Fruit fly (Drosophila melanogaster): ENCODE data around the gene cad.

cad gene

dm6 chr2L:20805624-20806339 lies 35.3 kb downstream of the cad start (continued):
- TF ChIP-seq Sox102F (GFP tag; optimal IDR thresholded peaks at IDR 0.05) (peak; percentile 97), CG14860 (GFP tag; IDR thresholded peaks at IDR 0.05; ENCODE audit: partially characterized antibody) (peak; percentile 87), bab2 (GFP tag; optimal IDR thresholded peaks at IDR 0.05) (peak; percentile 86), CG13424 (tag; optimal IDR thresholded peaks at IDR 0.05) (peak; percentile 95), CG11560 (tag; IDR thresholded peaks at IDR 0.05) (peak; percentile 87), CG8924 (tag; optimal IDR thresholded peaks at IDR 0.05) (peak; percentile 98), eve (GFP tag; optimal IDR thresholded peaks at IDR 0.05) (peak in 1 of 2 experiments; percentile 96), PHDP (tag; optimal IDR thresholded peaks at IDR 0.05) (peak; percentile 97), Doc2 (GFP tag; IDR thresholded peaks at IDR 0.05) (peak; percentile 88), Gug (GFP tag; IDR thresholded peaks at IDR 0.05) (peak; percentile 92), YL-1 (GFP tag; optimal IDR thresholded peaks at IDR 0.05) (peak; percentile 62), CG2712 (tag; optimal IDR thresholded peaks at IDR 0.05) (peak; percentile 98), CG12219 (GFP tag; optimal IDR thresholded peaks at IDR 0.05) (peak; percentile 96), pho (GFP tag; optimal IDR thresholded peaks at IDR 0.05) (peak; percentile 86), fd64A (GFP tag; optimal IDR thresholded peaks at IDR 0.05) (peak; percentile 84), CG13123 (GFP tag; optimal IDR thresholded peaks at IDR 0.05) (peak; percentile 91), CoRest (tag; optimal IDR thresholded peaks at IDR 0.05) (peak; percentile 97), CG34422 (GFP tag; IDR thresholded peaks at IDR 0.05) (peak; percentile 95), CG15011 (GFP tag; optimal IDR thresholded peaks at IDR 0.05) (peak; percentile 94), Stat92E (GFP tag; optimal IDR thresholded peaks at IDR 0.05) (peak in 1 of 3 experiments; percentile 87), Abd-B (GFP tag; optimal IDR thresholded peaks at IDR 0.05) (peak; percentile 94), CG11085 (GFP tag; IDR thresholded peaks at IDR 0.05) (peak; percentile 91), CG10267 (tag; optimal IDR thresholded peaks at IDR 0.05) (peak; percentile 90), ab (GFP tag; optimal IDR thresholded peaks at IDR 0.05) (peak; percentile 30), CG14014 (GFP tag; IDR thresholded peaks at IDR 0.05) (peak; percentile 96)

dm6 chr2L:20806619-20807018 lies 36.1 kb downstream of the cad start:
- TF ChIP-seq CG34422 (GFP tag; IDR thresholded peaks at IDR 0.05) (no peak), Aef1 (GFP tag; IDR thresholded peaks at IDR 0.05) (no peak), Med (GFP tag) (peak; percentile 67), chinmo (GFP tag; IDR thresholded peaks at IDR 0.05; ENCODE audit: partially characterized antibody) (0 out of 4 replicates have a peak, but pooled peaks have one; percentile 37), CG8281 (tag; optimal IDR thresholded peaks at IDR 0.05) (peak; percentile 91), vvl (GFP tag; IDR thresholded peaks at IDR 0.05) (no peak), CG15269 (tag; optimal IDR thresholded peaks at IDR 0.05) (no peak), repo (GFP tag; optimal IDR thresholded peaks at IDR 0.05) (no peak), klu (GFP tag; IDR thresholded peaks at IDR 0.05) (0 out of 2 replicates have a peak, but pooled peaks have one; percentile 8)

dm6 chr2L:20807617-20808509 lies 37.3 kb downstream of the cad start:
- TF ChIP-seq lilli (GFP tag; optimal IDR thresholded peaks at IDR 0.05) (peak; percentile 12), nerfin-2 (GFP tag; IDR thresholded peaks at IDR 0.05; ENCODE audit: partially characterized antibody) (no peak), Oaz (GFP tag; IDR thresholded peaks at IDR 0.05) (0 out of 2 replicates have a peak, but pooled peaks have one; percentile 36), pan (optimal IDR thresholded peaks at IDR 0.05) (no peak), pan (GFP tag; optimal IDR thresholded peaks at IDR 0.05 in 1 of 2, IDR thresholded peaks at IDR 0.05 in 1 of 2) (peak in 1 of 2 experiments; percentile 80), Mes4 (GFP tag; optimal IDR thresholded peaks at IDR 0.05) (no peak), fu2 (GFP tag; optimal IDR thresholded peaks at IDR 0.05) (no peak), CG9797 (GFP tag; optimal IDR thresholded peaks at IDR 0.05) (no peak), CG30403 (GFP tag; optimal IDR thresholded peaks at IDR 0.05) (peak; percentile 34), CG17359 (tag; optimal IDR thresholded peaks at IDR 0.05) (peak; percentile 53), CG11723 (GFP tag; optimal IDR thresholded peaks at IDR 0.05) (no peak), CG11247 (GFP tag; IDR thresholded peaks at IDR 0.05) (no peak; the same call in 1 of the 2 replicates), slou (GFP tag; optimal IDR thresholded peaks at IDR 0.05) (no peak)

All from whole organism, embryonic.